Worm (Caenorhabditis elegans) whole organism, dauer: Measurements from ENCODE around the gene cgt-1.
"Not testable (repeated sequence)": the region's sequence is repeated elsewhere in the genome, so short reads cannot be mapped to it uniquely, and the experiment has no call there.

Experiments used
- unc-62 ChIP-seq: sonication (generic microtip); optimal IDR thresholded peaks from 2 replicates; lab custom pipeline; 2017; ENCODE audit warnings: missing biosample characterization, missing genetic modification reagents, missing genetic modification characterization

The cgt-1 gene

ce11 chrV:15888751-15889150 is at the start of gene cgt-1:
cgt-1 (minus strand) TSS chrV:15888851.
- TF ChIP-seq unc-62 (GFP tag; lab: Kevin White, UChicago): no peak

DNA sequence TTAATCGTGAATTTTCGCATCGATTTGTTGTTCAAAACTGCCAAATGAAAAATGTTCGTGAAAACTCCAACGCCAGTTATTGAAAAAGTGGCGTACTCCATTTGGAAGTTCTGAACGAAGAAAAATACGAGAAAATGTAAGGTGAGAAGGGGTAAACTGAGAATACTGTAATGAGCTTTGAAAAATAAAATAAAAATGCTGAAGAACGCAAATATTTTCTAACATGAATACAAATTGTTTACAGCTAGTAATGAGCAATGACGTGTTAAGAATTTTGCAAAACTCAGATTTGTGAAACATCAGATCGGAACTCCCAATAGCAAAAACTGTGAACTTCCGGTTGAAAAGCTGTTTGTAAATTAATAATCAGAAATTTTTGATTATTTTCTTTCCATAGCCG is 43.7 kb upstream of the cgt-1 start, which contains the start of gene srw-26:
Gene srw-26 (minus strand): TSS at position 101 of the 400 bp plus-strand sequence.
- TF ChIP-seq unc-62 (GFP tag; lab: Kevin White, UChicago): no peak

- TF ChIP-seq unc-62 (GFP tag; lab: Kevin White, UChicago): not testable (repeated sequence)
Measured at ce11 chrV:15929882-15930281, 41.2 kb upstream of the cgt-1 start, which contains the start of gene srbc-77. srbc-77 (plus strand) TSS chrV:15930182.

DNA sequence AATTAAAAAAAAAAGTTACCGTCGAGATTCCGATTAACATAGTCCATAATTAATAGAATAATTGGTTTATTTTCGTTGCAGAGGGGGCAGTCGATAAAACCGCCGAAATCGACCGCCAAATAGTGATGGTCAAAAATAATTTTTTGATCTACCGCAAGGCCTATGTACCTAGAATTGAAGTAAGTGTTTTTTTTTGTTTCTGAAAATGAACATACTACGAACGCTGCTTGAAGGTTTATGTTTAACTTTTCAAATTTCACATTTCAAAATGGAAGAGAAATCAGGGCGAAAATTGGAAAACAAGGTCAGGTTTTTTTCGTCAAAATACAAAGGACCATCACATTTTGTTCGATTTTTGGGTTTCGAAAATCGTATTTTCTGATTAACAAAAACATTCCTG is 39.7 kb upstream of the cgt-1 start, which contains the start of gene pzf-1:
Gene pzf-1 (minus strand): TSS at position 101 of the 400 bp plus-strand sequence.
- TF ChIP-seq unc-62 (GFP tag; lab: Kevin White, UChicago): no peak

DNA sequence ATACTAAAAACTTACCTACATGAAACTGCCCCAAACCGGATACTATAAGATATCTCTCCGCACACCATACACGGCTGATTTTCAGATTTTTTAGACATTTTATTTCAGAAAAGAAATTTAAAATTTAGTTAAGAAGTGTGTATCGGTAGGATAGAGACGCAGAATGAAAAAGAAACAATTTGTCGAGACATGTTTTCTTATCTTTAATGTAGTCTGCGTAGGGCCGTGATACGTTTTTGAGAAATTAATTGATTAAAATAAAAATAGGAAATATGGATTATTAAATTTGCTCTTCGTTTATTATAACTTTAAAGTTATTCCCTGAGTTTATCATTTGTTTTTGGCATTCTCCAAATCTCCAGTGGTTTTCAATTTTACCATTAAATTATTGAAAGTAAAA is 35.7 kb upstream of the cgt-1 start, which contains the start of gene nhr-108:
Gene nhr-108 (minus strand): TSS at position 166 of the 400 bp plus-strand sequence.
- no peak for TF ChIP-seq unc-62 (GFP tag; lab: Kevin White, UChicago)

ce11 chrV:15922979-15923378 is 34.3 kb upstream of the cgt-1 start, which contains the start of gene F35E8.13:
F35E8.13 (plus strand) TSS chrV:15923279.
- TF ChIP-seq unc-62 (GFP tag; lab: Kevin White, UChicago): no peak

- no peak for TF ChIP-seq unc-62 (GFP tag; lab: Kevin White, UChicago)
Measured at ce11 chrV:15921102-15921501, 32.5 kb upstream of the cgt-1 start, which contains the start of gene cdr-1. cdr-1 (plus strand) TSS chrV:15921309.

- no peak for TF ChIP-seq unc-62 (GFP tag; lab: Kevin White, UChicago)
Measured at ce11 chrV:15920273-15920672, 31.6 kb upstream of the cgt-1 start, which contains the start of gene F35E8.10. F35E8.10 (minus strand) TSS chrV:15920373.

- TF ChIP-seq unc-62 (GFP tag; lab: Kevin White, UChicago): no peak
Measured at ce11 chrV:15917458-15917857, 28.8 kb upstream of the cgt-1 start, which contains the start of gene F35E8.9. F35E8.9 (minus strand) TSS chrV:15917558.

DNA sequence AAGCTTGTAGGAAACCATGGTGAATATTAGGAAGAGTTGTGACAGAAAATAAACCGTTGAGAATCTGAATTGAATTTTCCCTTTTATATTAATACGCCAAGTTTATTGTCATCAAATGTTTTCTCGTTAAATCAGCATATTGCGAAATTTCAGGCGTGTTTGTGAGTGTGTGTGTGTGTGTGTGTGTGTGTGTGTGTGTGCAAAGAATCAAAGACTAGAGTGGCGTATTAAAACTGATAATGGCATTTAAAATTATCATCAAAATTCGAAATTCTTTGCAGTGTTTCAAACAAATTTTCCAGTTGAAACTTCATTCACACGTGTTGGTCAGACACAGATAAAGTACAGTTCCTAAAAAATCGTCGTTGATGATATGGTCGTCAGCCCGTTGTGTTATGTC is 27.3 kb upstream of the cgt-1 start, which contains the start of gene gst-38:
Gene gst-38 (minus strand): TSS at position 152 of the 400 bp plus-strand sequence.
- no peak for TF ChIP-seq unc-62 (GFP tag; lab: Kevin White, UChicago)

- no peak for TF ChIP-seq unc-62 (GFP tag; lab: Kevin White, UChicago)
Measured at ce11 chrV:15915307-15915706, 26.7 kb upstream of the cgt-1 start.

DNA sequence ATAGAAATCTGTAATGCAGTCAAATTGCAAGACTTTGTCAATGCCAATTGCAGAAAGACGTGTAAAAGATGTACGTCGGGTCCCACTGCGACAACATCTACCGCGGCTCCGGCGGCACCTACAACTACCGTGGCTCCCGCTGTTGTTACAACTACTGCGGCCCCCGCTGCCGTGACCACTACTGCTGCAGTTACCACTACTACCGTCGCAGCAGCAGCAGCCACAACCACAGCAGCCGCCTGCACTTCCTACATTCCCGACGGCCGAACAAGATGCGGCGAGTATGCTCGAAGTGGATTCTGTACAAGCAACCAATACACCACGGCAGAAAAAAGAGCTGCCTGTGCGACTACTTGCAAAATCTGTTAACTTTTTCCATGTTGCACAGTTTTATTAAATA is 26.1 kb upstream of the cgt-1 start:
- TF ChIP-seq unc-62 (GFP tag; lab: Kevin White, UChicago): no peak

- no peak for TF ChIP-seq unc-62 (GFP tag; lab: Kevin White, UChicago)
Measured at ce11 chrV:15913714-15914113, 25.1 kb upstream of the cgt-1 start, which contains the start of gene F35E8.7. F35E8.7 (plus strand) TSS chrV:15914014.

- TF ChIP-seq unc-62 (GFP tag; lab: Kevin White, UChicago): no peak
Measured at ce11 chrV:15912677-15913076, 24.0 kb upstream of the cgt-1 start.

- no peak for TF ChIP-seq unc-62 (GFP tag; lab: Kevin White, UChicago)
Measured at ce11 chrV:15911848-15912247, 23.2 kb upstream of the cgt-1 start, which contains the start of gene F35E8.6. F35E8.6 (plus strand) TSS chrV:15912148.

DNA sequence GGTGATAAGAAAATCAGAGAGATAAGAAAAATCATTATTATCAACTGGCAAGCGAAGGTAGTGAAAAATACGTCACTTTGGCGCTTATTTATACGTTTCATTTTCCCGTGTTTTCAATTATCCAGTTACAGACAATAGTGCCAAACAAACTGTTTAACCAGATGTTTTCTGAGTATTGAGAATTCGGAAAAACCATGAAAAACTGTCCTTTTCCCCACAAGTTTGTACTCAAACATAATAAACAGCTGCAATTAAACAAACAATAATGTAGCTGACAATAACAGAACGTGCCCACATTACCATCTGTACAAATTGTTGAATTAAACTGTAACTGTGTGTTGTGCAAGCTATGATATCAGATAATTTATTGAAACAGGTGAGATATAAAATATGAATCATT is 16.9 kb upstream of the cgt-1 start, which contains the start of the genes F35E8.1 and F35E8.2:
Gene F35E8.1 (minus strand): TSS at position 101 of the 400 bp plus-strand sequence.
Gene F35E8.2 (plus strand): TSS at position 132 of the 400 bp plus-strand sequence.
- not testable (repeated sequence) for TF ChIP-seq unc-62 (GFP tag; lab: Kevin White, UChicago)

- no peak for TF ChIP-seq unc-62 (GFP tag; lab: Kevin White, UChicago)
Measured at ce11 chrV:15900564-15900963, 11.9 kb upstream of the cgt-1 start.
